Worm (Caenorhabditis elegans) whole organism, late embryonic: Measurements from ENCODE around the gene gldi-6.
A peak's percentile ranks its signal among the peaks of the same experiment; 100 is the strongest.

Experiments used
- F13H6.1 ChIP-seq: sonication (generic microtip); optimal IDR thresholded peaks from 2 replicates; lab custom pipeline; 2016; ENCODE audit warnings: missing genetic modification characterization, missing compliant biosample characterization
- K09A11.1 ChIP-seq: sonication (generic microtip); optimal IDR thresholded peaks from 2 replicates; lab custom pipeline; 2017; ENCODE audit warnings: antibody characterized with exemption, mild to moderate bottlenecking, missing genetic modification characterization, missing compliant biosample characterization; ENCODE audit not compliant: insufficient read depth
- T23F11.4 ChIP-seq: fragments of 200-800 bp; sonication (Bioruptor generic); optimal IDR thresholded peaks from 2 replicates; lab custom pipeline; 2018; ENCODE audit warnings: mild to moderate bottlenecking, missing genetic modification characterization, missing compliant biosample characterization
- Y22D7AL.16 ChIP-seq: sonication (generic microtip); optimal IDR thresholded peaks from 2 replicates; lab custom pipeline; 2016; ENCODE audit warnings: missing genetic modification characterization, missing compliant biosample characterization
- ahr-1 ChIP-seq: sonication (generic microtip); optimal IDR thresholded peaks from 2 replicates; lab custom pipeline; 2016; ENCODE audit warnings: missing genetic modification characterization, missing compliant biosample characterization
- ama-1 ChIP-seq: fragments of 150-350 bp; optimal IDR thresholded peaks from 2 replicates; lab custom pipeline; 2014
- ceh-14 ChIP-seq: sonication (generic microtip); optimal IDR thresholded peaks from 2 replicates; lab custom pipeline; 2016; ENCODE audit warnings: missing genotype, missing genetic modification characterization, missing compliant biosample characterization
- ceh-18 ChIP-seq: sonication (generic microtip); optimal IDR thresholded peaks from 2 replicates; lab custom pipeline; 2016; ENCODE audit warnings: missing genetic modification characterization, missing compliant biosample characterization
- ceh-2 ChIP-seq: sonication (generic microtip); optimal IDR thresholded peaks from 2 replicates; lab custom pipeline; 2016; ENCODE audit warnings: missing genotype, missing genetic modification characterization, missing compliant biosample characterization
- ceh-31 ChIP-seq: sonication (generic microtip); optimal IDR thresholded peaks from 2 replicates; lab custom pipeline; 2016; ENCODE audit warnings: missing genetic modification characterization, missing compliant biosample characterization
- ceh-34 ChIP-seq: sonication (generic microtip); optimal IDR thresholded peaks from 2 replicates; lab custom pipeline; 2016; ENCODE audit warnings: mild to moderate bottlenecking, missing genetic modification characterization, missing compliant biosample characterization
- ceh-48 ChIP-seq: sonication (generic microtip); optimal IDR thresholded peaks from 2 replicates; lab custom pipeline; 2016; ENCODE audit warnings: missing genetic modification characterization, inconsistent platforms, missing compliant biosample characterization
- ceh-9 ChIP-seq: sonication (generic microtip); optimal IDR thresholded peaks from 2 replicates; lab custom pipeline; 2016; ENCODE audit warnings: mild to moderate bottlenecking, missing genetic modification characterization, inconsistent platforms, missing compliant biosample characterization
- elt-2 ChIP-seq: sonication (generic microtip); optimal IDR thresholded peaks from 2 replicates; lab custom pipeline; 2016; ENCODE audit warnings: missing genetic modification reagents, missing genetic modification characterization, missing compliant biosample characterization
- ets-4 ChIP-seq: sonication (generic microtip); optimal IDR thresholded peaks from 2 replicates; lab custom pipeline; 2016; ENCODE audit warnings: missing genetic modification characterization, missing compliant biosample characterization
- eyg-1 ChIP-seq: sonication (generic microtip); optimal IDR thresholded peaks from 2 replicates; lab custom pipeline; 2016; ENCODE audit warnings: missing genotype, missing genetic modification characterization, missing compliant biosample characterization
- fkh-10 ChIP-seq: fragments of 150-350 bp; optimal IDR thresholded peaks from 2 replicates; lab custom pipeline; 2014; ENCODE audit warnings: missing biosample characterization, missing genetic modification reagents, missing genetic modification characterization
- fkh-6 ChIP-seq: sonication (generic microtip); optimal IDR thresholded peaks from 2 replicates; lab custom pipeline; 2016; ENCODE audit warnings: missing genetic modification characterization, missing compliant biosample characterization
- gmeb-2 ChIP-seq: sonication (generic microtip); optimal IDR thresholded peaks from 2 replicates; lab custom pipeline; 2016; ENCODE audit warnings: missing genetic modification characterization, inconsistent platforms, missing compliant biosample characterization
- hlh-15 ChIP-seq: sonication (generic microtip); optimal IDR thresholded peaks from 2 replicates; lab custom pipeline; 2016; ENCODE audit warnings: missing genetic modification characterization, missing compliant biosample characterization
- hlh-30 ChIP-seq: sonication (generic microtip); optimal IDR thresholded peaks from 2 replicates; lab custom pipeline; 2017; ENCODE audit warnings: antibody characterized with exemption, missing genetic modification characterization, missing compliant biosample characterization; ENCODE audit not compliant: insufficient read depth
- nfya-1 ChIP-seq: sonication (generic microtip); optimal IDR thresholded peaks from 2 replicates; lab custom pipeline; 2017; ENCODE audit warnings: missing genetic modification characterization, mild to moderate bottlenecking, missing compliant biosample characterization, antibody characterized with exemption, moderate library complexity
- nhr-11 ChIP-seq: fragments of 150-350 bp; optimal IDR thresholded peaks from 2 replicates; lab custom pipeline; 2014; ENCODE audit warnings: missing biosample characterization, missing genetic modification characterization
- nhr-232 ChIP-seq: sonication (generic microtip); optimal IDR thresholded peaks from 2 replicates; lab custom pipeline; 2016; ENCODE audit warnings: missing genetic modification characterization, missing compliant biosample characterization
- pag-3 ChIP-seq: sonication (generic microtip); optimal IDR thresholded peaks from 2 replicates; lab custom pipeline; 2016; ENCODE audit warnings: missing compliant biosample characterization, missing genetic modification characterization, borderline replicate concordance
- pax-1 ChIP-seq: fragments of 150-350 bp; optimal IDR thresholded peaks from 2 replicates; lab custom pipeline; 2014; ENCODE audit warnings: missing biosample characterization, missing genetic modification characterization
- pha-2 ChIP-seq: sonication (generic microtip); optimal IDR thresholded peaks from 2 replicates; lab custom pipeline; 2017; ENCODE audit warnings: mild to moderate bottlenecking, missing genetic modification characterization, missing compliant biosample characterization
- pha-4 ChIP-seq: fragments of 150-350 bp; optimal IDR thresholded peaks from 2 replicates; lab custom pipeline; 2018; ENCODE audit warnings: missing biosample characterization, missing genetic modification reagents, missing genetic modification characterization
- rnt-1 ChIP-seq: sonication (generic microtip); optimal IDR thresholded peaks from 2 replicates; lab custom pipeline; 2016; ENCODE audit warnings: missing genetic modification characterization, missing compliant biosample characterization
- sox-2 ChIP-seq: fragments of 200-800 bp; sonication (Bioruptor generic); IDR thresholded peaks from 2 replicates; pipeline ENCODE4 v1.3.6; 2022; ENCODE audit warnings: missing genetic modification reagents, missing genetic modification characterization, missing compliant biosample characterization
- sox-4 ChIP-seq: sonication (generic microtip); optimal IDR thresholded peaks from 2 replicates; lab custom pipeline; 2017; ENCODE audit warnings: mild to moderate bottlenecking, missing genetic modification characterization, inconsistent platforms, missing compliant biosample characterization
- tbx-2 ChIP-seq: sonication (generic microtip); optimal IDR thresholded peaks from 2 replicates; lab custom pipeline; 2016; ENCODE audit warnings: missing genetic modification characterization, missing compliant biosample characterization
- tbx-7 ChIP-seq: sonication (generic microtip); optimal IDR thresholded peaks from 2 replicates; lab custom pipeline; 2016; ENCODE audit warnings: missing genotype, missing genetic modification characterization, missing compliant biosample characterization
- unc-3 ChIP-seq, 2 experiments: fragments of 200-800 bp in 1 of 2; sonication (Bioruptor generic) in 1 of 2; sonication (generic microtip) in 1 of 2; conservative IDR thresholded peaks in 1 of 2; optimal IDR thresholded peaks in 1 of 2; 2 replicates each; pipeline versions ENCODE4 v1.3.6 to Lab custom; 2016 to 2022; ENCODE audit warnings: missing compliant biosample characterization in 2 of 2, missing genetic modification characterization in 2 of 2, missing genetic modification reagents in 1 of 2
- unc-55 ChIP-seq: sonication (generic microtip); optimal IDR thresholded peaks from 2 replicates; lab custom pipeline; 2017; ENCODE audit warnings: missing biosample characterization, missing genetic modification reagents, missing genetic modification characterization
- unc-86 ChIP-seq: sonication (generic microtip); optimal IDR thresholded peaks from 2 replicates; lab custom pipeline; 2016; ENCODE audit warnings: missing genetic modification characterization, missing compliant biosample characterization

gldi-6 gene

ce11 chrII:3439244-3439698, 7.5 kb upstream of the gldi-6 start (continued):
- TF ChIP-seq unc-55 (GFP tag; lab: Kevin White, UChicago) (no peak), hlh-30 (tag; lab: Kevin White, UChicago) (no peak), F13H6.1 (tag; lab: Kevin White, UChicago) (no peak), nfya-1 (tag; lab: Kevin White, UChicago) (no peak), ceh-48 (tag; lab: Kevin White, UChicago) (no peak), ceh-9 (tag; lab: Kevin White, UChicago) (peak; percentile 7), ahr-1 (no peak), gmeb-2 (tag; lab: Kevin White, UChicago) (peak; percentile 59), rnt-1 (tag; lab: Kevin White, UChicago) (no peak), ceh-34 (tag; lab: Kevin White, UChicago) (no peak), pha-4 (no peak), pax-1 (no peak), T23F11.4 (GFP tag; lab: Kevin White, UChicago) (peak; percentile 26), tbx-7 (tag; lab: Kevin White, UChicago) (no peak), elt-2 (tag; lab: Kevin White, UChicago) (peak; percentile 97), unc-86 (tag; lab: Kevin White, UChicago) (no peak)

- TF ChIP-seq elt-2 (tag; lab: Kevin White, UChicago) (peak; percentile 39), pag-3 (no peak)
Measured at ce11 chrII:3439842-3440640, 6.7 kb upstream of the gldi-6 start.

- TF ChIP-seq nhr-11, result no peak
- TF ChIP-seq K09A11.1 (tag; lab: Kevin White, UChicago), result no peak
- TF ChIP-seq F13H6.1 (tag; lab: Kevin White, UChicago), result no peak
- TF ChIP-seq hlh-15, result no peak
- TF ChIP-seq sox-2, result no peak
- TF ChIP-seq ceh-31 (tag; lab: Kevin White, UChicago), result no peak
- TF ChIP-seq sox-4 (tag; lab: Kevin White, UChicago), result no peak
- no peak for TF ChIP-seq ceh-2
- TF ChIP-seq rnt-1 (tag; lab: Kevin White, UChicago), result no peak
- no peak for TF ChIP-seq ceh-34 (tag; lab: Kevin White, UChicago)
- TF ChIP-seq nhr-232 (tag; lab: Kevin White, UChicago), result no peak
- no peak for TF ChIP-seq ceh-9 (tag; lab: Kevin White, UChicago)
- no peak for TF ChIP-seq fkh-10 (GFP tag; lab: Kevin White, UChicago)
- no peak for TF ChIP-seq unc-3 (GFP tag; conservative IDR thresholded peaks at IDR 0.05; lab: Robert Waterston, UW)
- TF ChIP-seq unc-3 (tag; optimal IDR thresholded peaks at IDR 0.05; lab: Kevin White, UChicago), result no peak
- no peak for TF ChIP-seq tbx-2 (tag; lab: Kevin White, UChicago)
- TF ChIP-seq ama-1, result no peak
- TF ChIP-seq eyg-1 (tag; lab: Kevin White, UChicago), result no peak
- no peak for TF ChIP-seq fkh-6 (tag; lab: Kevin White, UChicago)
- TF ChIP-seq elt-2 (tag; lab: Kevin White, UChicago), result no peak
Measured at ce11 chrII:3440641-3440926, 6.2 kb upstream of the gldi-6 start, which contains the start of gene C16C8.17. Gene C16C8.17, plus strand, starts transcription at chrII:3440827.

- TF ChIP-seq pha-2 (tag; lab: Kevin White, UChicago), result no peak
- TF ChIP-seq ceh-18 (tag; lab: Kevin White, UChicago), result no peak
- no peak for TF ChIP-seq ceh-14 (tag; lab: Kevin White, UChicago)
- TF ChIP-seq tbx-2 (tag; lab: Kevin White, UChicago), result no peak
- TF ChIP-seq rnt-1 (tag; lab: Kevin White, UChicago), result no peak
- no peak for TF ChIP-seq Y22D7AL.16 (tag; lab: Kevin White, UChicago)
- no peak for TF ChIP-seq ets-4 (tag; lab: Kevin White, UChicago)
- TF ChIP-seq, all 69 proteins: peak for 0
Measured at ce11 chrII:3441377-3441776, 5.4 kb upstream of the gldi-6 start, which contains the start of gene C16C8.27. Gene C16C8.27, plus strand, starts transcription at chrII:3441677.
